Worm (Caenorhabditis elegans) whole organism, L4/young adult: ENCODE results near the gene R08E5.1.

ENCODE experiments used
- dao-5 ChIP-seq: sonication (generic microtip); optimal IDR thresholded peaks from 2 replicates; lab custom pipeline; 2016; ENCODE audit warnings: missing genotype, missing genetic modification characterization, moderate library complexity, missing compliant biosample characterization
- him-1 ChIP-seq: sonication (generic microtip); optimal IDR thresholded peaks from 2 replicates; lab custom pipeline; 2016; ENCODE audit warnings: missing genotype, missing genetic modification reagents, missing genetic modification characterization, missing compliant biosample characterization

- TF ChIP-seq him-1 (tag; lab: Kevin White, UChicago) (no peak), dao-5 (no peak)
Observed at ce11 chrV:3812291-3812690, 41.0 kb upstream of the R08E5.1 start, which contains the start of gene scl-12.
